Fruit fly (Drosophila melanogaster) whole organism, embryonic: Measurements from ENCODE around the gene CG33523.

Experiments
- ATbp ChIP-seq: fragments of 200-800 bp; sonication (Bioruptor generic); optimal IDR thresholded peaks from 2 replicates; lab custom pipeline; 2017; ENCODE audit warnings: missing biosample characterization, mild to moderate bottlenecking, missing genetic modification characterization, missing genetic modification reagents
- Bteb2 ChIP-seq: fragments of 200-800 bp; sonication (Bioruptor generic); optimal IDR thresholded peaks from 2 replicates; lab custom pipeline; 2016; ENCODE audit warnings: missing biosample characterization, missing genetic modification characterization
- CG10959 ChIP-seq: fragments of 200-800 bp; sonication (Bioruptor generic); IDR thresholded peaks from 2 replicates; pipeline ENCODE4 v1.3.6; 2022; ENCODE audit warnings: missing biosample characterization, missing genetic modification characterization
- CG10979 ChIP-seq: fragments of 200-800 bp; sonication (Bioruptor generic); optimal IDR thresholded peaks from 2 replicates; lab custom pipeline; 2018; ENCODE audit warnings: missing biosample characterization, mild to moderate bottlenecking, missing genetic modification characterization, moderate library complexity
- CG11723 ChIP-seq: fragments of 200-800 bp; sonication (Bioruptor generic); optimal IDR thresholded peaks from 2 replicates; lab custom pipeline; 2017; ENCODE audit warnings: missing biosample characterization, mild to moderate bottlenecking, missing genetic modification characterization
- CG12219 ChIP-seq: fragments of 200-800 bp; sonication (Bioruptor generic); optimal IDR thresholded peaks from 3 replicates; lab custom pipeline; 2018; ENCODE audit warnings: missing biosample characterization, mild to moderate bottlenecking, missing genetic modification characterization
- CG12236 ChIP-seq: fragments of 200-800 bp; sonication (Bioruptor generic); optimal IDR thresholded peaks from 2 replicates; lab custom pipeline; 2016; ENCODE audit warnings: missing biosample characterization, missing genetic modification characterization
- CG15601 ChIP-seq: fragments of 200-800 bp; sonication (Bioruptor generic); optimal IDR thresholded peaks from 3 replicates; lab custom pipeline; 2019; ENCODE audit warnings: missing biosample characterization, mild to moderate bottlenecking, missing genetic modification characterization, moderate library complexity
- CG17328 ChIP-seq: fragments of 200-800 bp; sonication (Bioruptor generic); IDR thresholded peaks from 2 replicates; pipeline ENCODE4 v1.3.6; 2022; ENCODE audit warnings: missing biosample characterization, missing genetic modification characterization
- CG2116 ChIP-seq: fragments of 200-800 bp; sonication (Bioruptor generic); optimal IDR thresholded peaks from 3 replicates; lab custom pipeline; 2018; ENCODE audit warnings: missing biosample characterization, mild to moderate bottlenecking, missing genetic modification characterization
- CG32767 ChIP-seq: fragments of 200-800 bp; sonication (Bioruptor generic); IDR thresholded peaks from 2 replicates; pipeline ENCODE4 v1.3.6; 2022; ENCODE audit warnings: missing biosample characterization, missing genetic modification characterization
- CG34422 ChIP-seq: fragments of 200-800 bp; sonication (Bioruptor generic); IDR thresholded peaks from 3 replicates; pipeline ENCODE4 v1.3.6; 2022; ENCODE audit warnings: missing biosample characterization, missing genetic modification characterization
- CG4282 ChIP-seq: fragments of 200-800 bp; sonication (Bioruptor generic); optimal IDR thresholded peaks from 2 replicates; lab custom pipeline; 2016; ENCODE audit warnings: missing biosample characterization, missing genetic modification characterization
- CG4617 ChIP-seq: fragments of 200-800 bp; sonication (Bioruptor generic); optimal IDR thresholded peaks from 3 replicates; lab custom pipeline; 2016; ENCODE audit warnings: missing biosample characterization, missing genetic modification characterization, borderline replicate concordance
- CG6272 ChIP-seq: fragments of 200-800 bp; sonication (Bioruptor generic); IDR thresholded peaks from 2 replicates; pipeline ENCODE4 v1.3.6; 2022; ENCODE audit warnings: missing biosample characterization, missing genetic modification characterization
- CG7357 ChIP-seq: fragments of 200-800 bp; sonication (Bioruptor generic); IDR thresholded peaks from 3 replicates; pipeline ENCODE4 v1.3.6; 2022; ENCODE audit warnings: missing biosample characterization, missing genetic modification characterization
- CG7745 ChIP-seq: fragments of 200-800 bp; sonication (Bioruptor generic); optimal IDR thresholded peaks from 2 replicates; lab custom pipeline; 2018; ENCODE audit warnings: missing biosample characterization, mild to moderate bottlenecking, missing genetic modification characterization, moderate library complexity
- CG7786 ChIP-seq: fragments of 200-800 bp; sonication (Bioruptor generic); optimal IDR thresholded peaks from 2 replicates; lab custom pipeline; 2016; ENCODE audit warnings: missing biosample characterization, missing genetic modification characterization
- CG8765 ChIP-seq: fragments of 200-800 bp; sonication (Bioruptor generic); IDR thresholded peaks from 2 replicates; pipeline ENCODE4 v1.3.6; 2022; ENCODE audit warnings: missing biosample characterization, missing genetic modification characterization
- CG8924 ChIP-seq: fragments of 200-800 bp; optimal IDR thresholded peaks from 3 replicates; lab custom pipeline; 2019; ENCODE audit warnings: missing biosample characterization, mild to moderate bottlenecking, missing genetic modification characterization, moderate library complexity
- CG8944 ChIP-seq: fragments of 200-800 bp; sonication (Bioruptor generic); optimal IDR thresholded peaks from 3 replicates; lab custom pipeline; 2016; ENCODE audit warnings: missing biosample characterization, missing genetic modification characterization
- CHES-1-like ChIP-seq: fragments of 200-800 bp; sonication (Bioruptor generic); optimal IDR thresholded peaks from 2 replicates; lab custom pipeline; 2016; ENCODE audit warnings: missing biosample characterization, missing genetic modification characterization
- Hmr ChIP-seq: fragments of 200-800 bp; sonication (Bioruptor generic); optimal IDR thresholded peaks from 3 replicates; lab custom pipeline; 2017; ENCODE audit warnings: mild to moderate bottlenecking, missing biosample characterization, missing genetic modification reagents, missing genetic modification characterization
- Hr51 ChIP-seq, 2 experiments: fragments of 200-800 bp; sonication (Bioruptor generic); optimal IDR thresholded peaks; 2 replicates in 1 of 2; 3 replicates in 1 of 2; lab custom pipeline; 2016 to 2018; ENCODE audit warnings: missing biosample characterization in 2 of 2, missing genetic modification characterization in 2 of 2, mild to moderate bottlenecking in 1 of 2, moderate library complexity in 1 of 2
- Hsf ChIP-seq: fragments of 200-800 bp; sonication (Bioruptor generic); optimal IDR thresholded peaks from 3 replicates; lab custom pipeline; 2016; ENCODE audit warnings: missing biosample characterization, missing genetic modification characterization
- Lhr ChIP-seq: fragments of 200-800 bp; sonication (Bioruptor generic); optimal IDR thresholded peaks from 3 replicates; lab custom pipeline; 2017; ENCODE audit warnings: mild to moderate bottlenecking, missing biosample characterization, missing genetic modification reagents, missing genetic modification characterization
- MTF-1 ChIP-seq: fragments of 200-800 bp; sonication (Bioruptor generic); optimal IDR thresholded peaks from 2 replicates; lab custom pipeline; 2018; ENCODE audit warnings: missing biosample characterization, mild to moderate bottlenecking, missing genetic modification characterization, borderline replicate concordance
- Mes4 ChIP-seq: fragments of 200-800 bp; sonication (Bioruptor generic); optimal IDR thresholded peaks from 2 replicates; lab custom pipeline; 2016; ENCODE audit warnings: missing biosample characterization, missing genetic modification characterization
- Myb ChIP-seq: fragments of 200-800 bp; sonication (Bioruptor generic); optimal IDR thresholded peaks from 2 replicates; lab custom pipeline; 2016; ENCODE audit warnings: missing biosample characterization, missing genetic modification characterization
- Nf-YB ChIP-seq: fragments of 200-800 bp; sonication (Bioruptor generic); optimal IDR thresholded peaks from 3 replicates; lab custom pipeline; 2019; ENCODE audit warnings: missing biosample characterization, mild to moderate bottlenecking, missing genetic modification characterization, moderate library complexity
- Sry-β ChIP-seq: fragments of 200-800 bp; sonication (Bioruptor generic); optimal IDR thresholded peaks from 2 replicates; lab custom pipeline; 2018; ENCODE audit warnings: missing biosample characterization, mild to moderate bottlenecking, missing genetic modification characterization, moderate library complexity
- Stat92E ChIP-seq, 3 experiments: fragments of >200 bp in 2 of 3; fragments of 200-800 bp in 1 of 3; sonication (Bioruptor generic) in 1 of 3; optimal IDR thresholded peaks; 2 replicates each; lab custom pipeline; 2017 to 2019; ENCODE audit warnings: missing biosample characterization in 3 of 3, missing genetic modification characterization in 3 of 3, mild to moderate bottlenecking in 1 of 3, moderate library complexity in 1 of 3
- abd-A ChIP-seq: fragments of 200-800 bp; sonication (Bioruptor generic); optimal IDR thresholded peaks from 3 replicates; lab custom pipeline; 2019; ENCODE audit warnings: missing biosample characterization, mild to moderate bottlenecking, missing genetic modification characterization, moderate library complexity
- danr ChIP-seq: fragments of 200-800 bp; sonication (Bioruptor generic); IDR thresholded peaks from 2 replicates; pipeline ENCODE4 v1.3.6; 2022; ENCODE audit warnings: missing biosample characterization, missing genetic modification characterization
- dmrt99B ChIP-seq: fragments of 200-800 bp; sonication (Bioruptor generic); optimal IDR thresholded peaks from 2 replicates; lab custom pipeline; 2018; ENCODE audit warnings: missing biosample characterization, mild to moderate bottlenecking, missing genetic modification characterization, moderate library complexity
- en ChIP-seq: fragments of 200-800 bp; sonication (Bioruptor generic); optimal IDR thresholded peaks from 2 replicates; lab custom pipeline; 2016; ENCODE audit warnings: missing biosample characterization, missing genetic modification characterization
- eve ChIP-seq, 2 experiments: fragments of >200 bp; optimal IDR thresholded peaks; 2 replicates each; lab custom pipeline; 2017; ENCODE audit warnings: missing biosample characterization in 2 of 2, missing genetic modification characterization in 2 of 2
- nmo ChIP-seq: fragments of 200-800 bp; sonication (Bioruptor generic); optimal IDR thresholded peaks from 2 replicates; lab custom pipeline; 2018; ENCODE audit warnings: missing biosample characterization, mild to moderate bottlenecking, missing genetic modification characterization, moderate library complexity
- onecut ChIP-seq: fragments of 200-800 bp; sonication (Bioruptor generic); IDR thresholded peaks from 2 replicates; pipeline ENCODE4 v1.3.6; 2022; ENCODE audit warnings: missing biosample characterization, missing genetic modification characterization
- pzg ChIP-seq: fragments of 200-800 bp; sonication (Bioruptor generic); optimal IDR thresholded peaks from 3 replicates; lab custom pipeline; 2018; ENCODE audit warnings: missing biosample characterization, mild to moderate bottlenecking, missing genetic modification characterization, moderate library complexity
- shn ChIP-seq: fragments of 200-800 bp; sonication (Bioruptor generic); optimal IDR thresholded peaks from 3 replicates; lab custom pipeline; 2016; ENCODE audit warnings: missing biosample characterization, missing genetic modification characterization
- slbo ChIP-seq: fragments of 200-800 bp; sonication (Bioruptor generic); IDR thresholded peaks from 2 replicates; pipeline ENCODE4 v1.3.6; 2022; ENCODE audit warnings: missing biosample characterization, missing genetic modification characterization
- slp2 ChIP-seq: fragments of 200-800 bp; sonication (Bioruptor generic); optimal IDR thresholded peaks from 2 replicates; lab custom pipeline; 2016; ENCODE audit warnings: missing biosample characterization, missing genetic modification characterization
- tio ChIP-seq: fragments of 200-800 bp; sonication (Bioruptor generic); optimal IDR thresholded peaks from 2 replicates; lab custom pipeline; 2017; ENCODE audit warnings: missing biosample characterization, missing genetic modification characterization, inconsistent platforms
- tx ChIP-seq: fragments of 200-800 bp; sonication (Bioruptor generic); optimal IDR thresholded peaks from 2 replicates; lab custom pipeline; 2016; ENCODE audit warnings: missing biosample characterization, missing genetic modification characterization
- unc-4 ChIP-seq: fragments of 200-800 bp; sonication (Bioruptor generic); IDR thresholded peaks from 2 replicates; pipeline ENCODE4 v1.3.6; 2022; ENCODE audit warnings: missing biosample characterization, missing genetic modification characterization; ENCODE audit not compliant: partially characterized antibody
- vnd ChIP-seq: fragments of 200-800 bp; sonication (Bioruptor generic); IDR thresholded peaks from 3 replicates; pipeline ENCODE4 v1.3.6; 2022; ENCODE audit warnings: missing biosample characterization, missing genetic modification characterization; ENCODE audit not compliant: partially characterized antibody
- wor ChIP-seq: fragments of 200-800 bp; sonication (Bioruptor generic); IDR thresholded peaks from 2 replicates; pipeline ENCODE4 v1.3.6; 2022; ENCODE audit warnings: missing biosample characterization, missing genetic modification characterization

CG33523 gene

DNA sequence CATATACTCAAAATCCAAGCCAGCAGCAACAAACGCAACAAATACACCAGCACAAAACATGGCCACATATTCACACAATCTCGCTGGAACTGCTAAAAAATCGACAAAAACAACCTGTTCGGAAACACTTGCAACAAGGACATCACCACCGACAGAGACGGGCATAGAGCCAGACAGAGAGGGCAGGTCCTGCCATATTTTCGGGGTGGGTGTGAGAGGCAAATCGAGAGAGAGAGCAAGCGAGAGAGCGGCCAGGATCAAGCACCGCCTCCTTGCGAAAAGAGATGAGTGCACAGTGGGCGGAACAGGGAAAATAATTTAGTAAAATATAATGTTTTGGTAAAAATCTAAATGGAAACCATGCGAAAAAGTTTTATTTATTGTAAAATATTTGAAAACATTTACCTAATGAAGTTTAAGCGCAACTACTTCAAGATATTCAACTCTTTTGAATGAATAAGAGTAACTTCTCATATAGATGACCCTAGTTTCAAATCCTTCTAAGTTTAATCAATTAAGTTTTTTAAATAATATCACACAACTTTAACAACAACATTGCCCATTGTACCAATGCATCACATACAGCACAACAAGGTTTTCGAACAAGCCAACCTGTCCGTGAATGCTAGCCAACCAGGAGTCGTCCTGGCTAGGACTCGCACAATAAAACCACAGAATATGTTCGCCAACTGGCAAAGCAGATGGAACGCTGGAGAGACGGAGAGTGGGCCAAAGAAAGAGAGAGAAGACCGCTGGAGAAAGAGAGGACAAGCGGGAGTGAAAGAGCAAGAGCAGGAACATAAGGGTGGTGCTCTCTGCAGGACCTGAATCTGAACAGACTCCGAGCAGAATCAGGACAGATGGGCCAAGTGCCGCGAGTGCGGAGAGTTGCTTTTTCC lies 42.1 kb upstream of the CG33523 start (continued):
- TF ChIP-seq tio (GFP tag; lab: Kevin White, UChicago) (peak; percentile 47), slp2 (GFP tag; lab: Kevin White, UChicago) (peak; percentile 29), CHES-1-like (GFP tag; lab: Kevin White, UChicago) (peak; percentile 60), CG6272 (GFP tag; lab: Robert Waterston, UW) (no peak), Hsf (GFP tag; lab: Kevin White, UChicago) (peak; percentile 58), CG17328 (peak; percentile 75), CG4617 (GFP tag; lab: Kevin White, UChicago) (no peak), CG7745 (tag; lab: Kevin White, UChicago) (no peak), Myb (peak; percentile 7), CG10979 (tag; lab: Kevin White, UChicago) (peak; percentile 29), CG8944 (GFP tag; lab: Kevin White, UChicago) (peak; percentile 41), Lhr (GFP tag; lab: Kevin White, UChicago) (peak; percentile 16), eve (GFP tag; optimal IDR thresholded peaks at IDR 0.05; lab: Kevin White, UChicago) (no peak), ATbp (GFP tag; lab: Kevin White, UChicago) (peak; percentile 59), Mes4 (GFP tag; lab: Kevin White, UChicago) (peak; percentile 40), CG11723 (peak; percentile 32), Hr51 (GFP tag; optimal IDR thresholded peaks at IDR 0.05; lab: Kevin White, UChicago) (peak; percentile 32 to 70), CG12219 (GFP tag; lab: Kevin White, UChicago) (peak; percentile 46), Stat92E (GFP tag; optimal IDR thresholded peaks at IDR 0.05; lab: Kevin White, UChicago) (no peak), CG10959 (GFP tag; lab: Robert Waterston, UW) (no peak), wor (peak; percentile 46; the same call in 1 of the 2 replicates), CG7786 (GFP tag; lab: Kevin White, UChicago) (peak; percentile 57), shn (GFP tag; lab: Kevin White, UChicago) (peak; percentile 54), Nf-YB (GFP tag; lab: Kevin White, UChicago) (peak; percentile 92), CG32767 (peak; percentile 62; the same call in 1 of the 2 replicates), nmo (GFP tag; lab: Kevin White, UChicago) (peak; percentile 76), Hmr (peak; percentile 60), dmrt99B (tag; lab: Kevin White, UChicago) (peak; percentile 82), slbo (GFP tag; lab: Robert Waterston, UW) (peak; percentile 60), abd-A (tag; lab: Kevin White, UChicago) (no peak), unc-4 (GFP tag; lab: Robert Waterston, UW) (no peak), CG15601 (tag; lab: Kevin White, UChicago) (peak; percentile 48), CG34422 (GFP tag; lab: Robert Waterston, UW) (no peak), onecut (GFP tag; lab: Robert Waterston, UW) (peak; percentile 31; the same call in 1 of the 2 replicates), CG8924 (tag; lab: Kevin White, UChicago) (peak; percentile 77), CG7357 (no peak; the same call in 2 of the 3 replicates), tx (peak; percentile 3), danr (GFP tag; lab: Robert Waterston, UW) (peak; percentile 41; the same call in 1 of the 2 replicates), CG12236 (peak; percentile 52), MTF-1 (GFP tag; lab: Kevin White, UChicago) (no peak), CG8765 (peak; percentile 28; the same call in 1 of the 2 replicates), en (GFP tag; lab: Kevin White, UChicago) (peak; percentile 22), CG4282 (GFP tag; lab: Kevin White, UChicago) (peak; percentile 23), CG2116 (peak; percentile 17), Bteb2 (GFP tag; lab: Kevin White, UChicago) (peak; percentile 17), vnd (GFP tag; lab: Robert Waterston, UW) (no peak), pzg (GFP tag; lab: Kevin White, UChicago) (no peak), Sry-β (no peak)
